Worm (Caenorhabditis elegans) whole organism, L2 larva: ENCODE data around the gene sre-27.
A peak's percentile ranks its signal among the peaks of the same experiment; 100 is the strongest.

Source experiments
- C34F6.9 ChIP-seq: fragments of 150-350 bp; optimal IDR thresholded peaks from 2 replicates; lab custom pipeline; 2014; ENCODE audit warnings: missing biosample characterization, missing genetic modification characterization
- F13H6.1 ChIP-seq: sonication (generic microtip); optimal IDR thresholded peaks from 2 replicates; lab custom pipeline; 2016; ENCODE audit warnings: missing genetic modification characterization, missing compliant biosample characterization
- R02D3.7 ChIP-seq: fragments of 150-350 bp; optimal IDR thresholded peaks from 2 replicates; lab custom pipeline; 2014; ENCODE audit warnings: missing biosample characterization, missing genetic modification characterization
- ama-1 ChIP-seq: fragments of 150-350 bp; optimal IDR thresholded peaks from 2 replicates; lab custom pipeline; 2018; ENCODE audit warnings: inconsistent platforms
- blmp-1 ChIP-seq: sonication (generic microtip); optimal IDR thresholded peaks from 2 replicates; lab custom pipeline; 2017; ENCODE audit warnings: missing genetic modification characterization, mild to moderate bottlenecking, missing compliant biosample characterization, antibody characterized with exemption, moderate library complexity; ENCODE audit not compliant: insufficient read depth
- ceh-82 ChIP-seq: fragments of 150-350 bp; optimal IDR thresholded peaks from 2 replicates; lab custom pipeline; 2014; ENCODE audit warnings: missing biosample characterization, missing genetic modification characterization
- crh-2 ChIP-seq: sonication (generic microtip); optimal IDR thresholded peaks from 2 replicates; lab custom pipeline; 2017; ENCODE audit warnings: missing biosample characterization, missing genetic modification characterization
- dmd-4 ChIP-seq: sonication (generic microtip); optimal IDR thresholded peaks from 2 replicates; lab custom pipeline; 2017; ENCODE audit warnings: missing biosample characterization, missing genetic modification characterization
- elt-1 ChIP-seq: fragments of 150-350 bp; optimal IDR thresholded peaks from 2 replicates; lab custom pipeline; 2014; ENCODE audit warnings: missing biosample characterization, missing genetic modification characterization
- elt-3 ChIP-seq: sonication (generic microtip); optimal IDR thresholded peaks from 2 replicates; lab custom pipeline; 2017; ENCODE audit warnings: missing biosample characterization, missing genetic modification characterization
- fos-1 ChIP-seq: fragments of 150-350 bp; optimal IDR thresholded peaks from 2 replicates; lab custom pipeline; 2014; ENCODE audit warnings: missing biosample characterization, missing genetic modification characterization
- lin-11 ChIP-seq: fragments of 150-350 bp; sonication (generic microtip); optimal IDR thresholded peaks from 2 replicates; lab custom pipeline; 2014; ENCODE audit warnings: missing biosample characterization, missing genetic modification characterization, inconsistent platforms, mixed read lengths
- lin-13 ChIP-seq: fragments of 150-350 bp; optimal IDR thresholded peaks from 2 replicates; lab custom pipeline; 2014; ENCODE audit warnings: missing biosample characterization, missing genetic modification reagents, missing genetic modification characterization
- lin-39 ChIP-seq: fragments of 150-350 bp; optimal IDR thresholded peaks from 2 replicates; lab custom pipeline; 2014; ENCODE audit warnings: missing biosample characterization, missing genetic modification reagents, missing genetic modification characterization
- lsy-2 ChIP-seq, 2 experiments: fragments of 150-350 bp in 1 of 2; sonication (generic microtip) in 1 of 2; optimal IDR thresholded peaks; 2 replicates each; lab custom pipeline; 2014 to 2017; ENCODE audit warnings: missing biosample characterization in 2 of 2, missing genetic modification characterization in 2 of 2
- mab-5 ChIP-seq: fragments of 150-350 bp; optimal IDR thresholded peaks from 2 replicates; lab custom pipeline; 2014; ENCODE audit warnings: missing biosample characterization, missing genetic modification characterization
- mbf-1 ChIP-seq: sonication (generic microtip); optimal IDR thresholded peaks from 2 replicates; lab custom pipeline; 2017; ENCODE audit warnings: missing biosample characterization, missing genetic modification characterization
- nhr-10 ChIP-seq: sonication (generic microtip); optimal IDR thresholded peaks from 2 replicates; lab custom pipeline; 2017; ENCODE audit warnings: missing biosample characterization, missing genetic modification characterization
- nhr-12 ChIP-seq: fragments of 150-350 bp; optimal IDR thresholded peaks from 2 replicates; lab custom pipeline; 2014; ENCODE audit warnings: missing biosample characterization, missing genetic modification characterization
- nhr-129 ChIP-seq: fragments of 150-350 bp; optimal IDR thresholded peaks from 2 replicates; lab custom pipeline; 2014; ENCODE audit warnings: missing biosample characterization, missing genetic modification characterization
- nhr-237 ChIP-seq: fragments of 150-350 bp; optimal IDR thresholded peaks from 2 replicates; lab custom pipeline; 2014; ENCODE audit warnings: missing biosample characterization, missing genetic modification characterization
- nhr-25 ChIP-seq: fragments of 150-350 bp; sonication (generic microtip); optimal IDR thresholded peaks from 3 replicates; lab custom pipeline; 2014; ENCODE audit warnings: missing biosample characterization, missing genetic modification characterization
- nhr-6 ChIP-seq: fragments of 150-350 bp; optimal IDR thresholded peaks from 2 replicates; lab custom pipeline; 2014; ENCODE audit warnings: missing biosample characterization, missing genetic modification characterization
- peb-1 ChIP-seq: fragments of 150-350 bp; optimal IDR thresholded peaks from 2 replicates; lab custom pipeline; 2014; ENCODE audit warnings: missing biosample characterization, missing genetic modification characterization
- sma-3 ChIP-seq: sonication (generic microtip); optimal IDR thresholded peaks from 2 replicates; lab custom pipeline; 2016; ENCODE audit warnings: missing genetic modification reagents, missing genetic modification characterization, missing compliant biosample characterization
- sma-9 ChIP-seq, 2 experiments: fragments of 150-350 bp in 1 of 2; sonication (generic microtip) in 1 of 2; optimal IDR thresholded peaks; 2 replicates each; lab custom pipeline; 2014 to 2016; ENCODE audit warnings: missing genetic modification characterization in 2 of 2, mild to moderate bottlenecking in 1 of 2, missing biosample characterization in 1 of 2, missing compliant biosample characterization in 1 of 2, missing genetic modification reagents in 1 of 2, moderate library complexity in 1 of 2
- snpc-4 ChIP-seq: fragments of 150-350 bp; optimal IDR thresholded peaks from 2 replicates; lab custom pipeline; 2014; ENCODE audit warnings: missing biosample characterization, missing genetic modification characterization
- unc-55 ChIP-seq: fragments of 150-350 bp; sonication (generic microtip); optimal IDR thresholded peaks from 3 replicates; lab custom pipeline; 2014; ENCODE audit warnings: missing biosample characterization, missing genetic modification reagents, missing genetic modification characterization
- unc-62 ChIP-seq: fragments of 150-350 bp; optimal IDR thresholded peaks from 2 replicates; lab custom pipeline; 2014; ENCODE audit warnings: missing biosample characterization, missing genetic modification reagents, missing genetic modification characterization
- zag-1 ChIP-seq: fragments of 150-350 bp; optimal IDR thresholded peaks from 2 replicates; lab custom pipeline; 2014; ENCODE audit warnings: missing biosample characterization, missing genetic modification characterization
- ztf-1 ChIP-seq: fragments of 200-800 bp; sonication (Bioruptor generic); conservative IDR thresholded peaks from 2 replicates; pipeline ENCODE4 v1.3.6; 2022; ENCODE audit warnings: missing genetic modification characterization, missing compliant biosample characterization
- ztf-11 ChIP-seq: sonication (generic microtip); optimal IDR thresholded peaks from 2 replicates; lab custom pipeline; 2017; ENCODE audit warnings: missing biosample characterization, missing genetic modification characterization
- ztf-4 ChIP-seq: fragments of 150-350 bp; optimal IDR thresholded peaks from 2 replicates; lab custom pipeline; 2014; ENCODE audit warnings: missing biosample characterization, missing genetic modification characterization

Gene sre-27

ce11 chrII:12382625-12383562 lies 34.5 kb downstream of the sre-27 start, which contains the start of gene btb-14 (continued):
- TF ChIP-seq blmp-1 (tag; lab: Kevin White, UChicago) (no peak), F13H6.1 (tag; lab: Kevin White, UChicago) (peak; percentile 22), ceh-82 (tag; lab: Kevin White, UChicago) (no peak), lsy-2 (tag; optimal IDR thresholded peaks at IDR 0.05; lab: Kevin White, UChicago) (peak in 1 of 2 experiments; percentile 48), R02D3.7 (tag; lab: Kevin White, UChicago) (no peak), nhr-6 (tag; lab: Kevin White, UChicago) (no peak), fos-1 (no peak), ztf-11 (no peak), nhr-129 (tag; lab: Kevin White, UChicago) (peak; percentile 2)

- no peak for TF ChIP-seq ztf-11
- TF ChIP-seq lin-39 (tag; lab: Kevin White, UChicago) = no peak
- no peak for TF ChIP-seq sma-9 (GFP tag; optimal IDR thresholded peaks at IDR 0.05; lab: Kevin White, UChicago)
- TF ChIP-seq sma-9 (tag; optimal IDR thresholded peaks at IDR 0.05; lab: Kevin White, UChicago) = no peak
- TF ChIP-seq lin-13 (GFP tag; lab: Kevin White, UChicago) = no peak
- TF ChIP-seq elt-1 (tag; lab: Kevin White, UChicago) = no peak
- no peak for TF ChIP-seq ztf-1
- TF ChIP-seq blmp-1 (tag; lab: Kevin White, UChicago) = no peak
- TF ChIP-seq dmd-4 (tag; lab: Kevin White, UChicago) = no peak
- TF ChIP-seq mbf-1 (tag; lab: Kevin White, UChicago) = no peak
- TF ChIP-seq sma-3 (GFP tag; lab: Kevin White, UChicago) = no peak
- no peak for TF ChIP-seq R02D3.7 (tag; lab: Kevin White, UChicago)
These were observed 36.5 kb downstream of the sre-27 start for ce11 chrII:12380888-12381287.

ce11 chrII:12379430-12379829 lies 38.0 kb downstream of the sre-27 start, which contains the start of gene marc-5:
TSS of gene marc-5 (minus strand) at chrII:12379530.
- TF ChIP-seq lin-13 (GFP tag; lab: Kevin White, UChicago) = no peak

ce11 chrII:12378793-12379192 lies 38.6 kb downstream of the sre-27 start:
- no peak for TF ChIP-seq zag-1 (tag; lab: Kevin White, UChicago)
- peak; percentile 59 for TF ChIP-seq nhr-129 (tag; lab: Kevin White, UChicago)
- TF ChIP-seq ztf-4 (tag; lab: Kevin White, UChicago) = no peak
- no peak for TF ChIP-seq ama-1 (lab: Kevin White, UChicago)
- TF ChIP-seq ztf-11 = no peak
- no peak for TF ChIP-seq unc-62 (GFP tag; lab: Kevin White, UChicago)

- TF ChIP-seq zag-1 (tag; lab: Kevin White, UChicago) (peak; percentile 50), nhr-129 (tag; lab: Kevin White, UChicago) (peak; percentile 32), elt-3 (tag; lab: Kevin White, UChicago) (no peak), R02D3.7 (tag; lab: Kevin White, UChicago) (no peak), peb-1 (no peak), unc-55 (peak; percentile 25)
These were observed 43.5 kb downstream of the sre-27 start for ce11 chrII:12373921-12374320.

- TF ChIP-seq nhr-12 = no peak
- TF ChIP-seq mab-5 (tag; lab: Kevin White, UChicago) = no peak
- TF ChIP-seq lin-11 (tag; lab: Kevin White, UChicago) = no peak
- TF ChIP-seq C34F6.9 (tag; lab: Kevin White, UChicago) = no peak
- no peak for TF ChIP-seq nhr-10 (tag; lab: Kevin White, UChicago)
- no peak for TF ChIP-seq sma-3 (GFP tag; lab: Kevin White, UChicago)
- no peak for TF ChIP-seq nhr-237
- no peak for TF ChIP-seq unc-55
- TF ChIP-seq nhr-25 (tag; lab: Kevin White, UChicago) = no peak
- TF ChIP-seq dmd-4 (tag; lab: Kevin White, UChicago) = no peak
- no peak for TF ChIP-seq snpc-4 (tag; lab: Kevin White, UChicago)
- TF ChIP-seq zag-1 (tag; lab: Kevin White, UChicago) = no peak
- no peak for TF ChIP-seq crh-2 (tag; lab: Kevin White, UChicago)
These were observed 48.2 kb downstream of the sre-27 start for ce11 chrII:12369202-12369601.
